Fruit fly (Drosophila melanogaster): ENCODE results near the gene CG42635.

The CG42635 gene

dm6 chr2L:18006327-18006726 is 1.4 kb upstream of the CG42635 start, which contains the start of gene CG5693:
Gene CG5693, plus strand, starts transcription at chr2L:18006627.
- TF ChIP-seq CG10431 (GFP tag; optimal IDR thresholded peaks at IDR 0.05) (no peak), br (optimal IDR thresholded peaks at IDR 0.05) (no peak), CG8290 (GFP tag; optimal IDR thresholded peaks at IDR 0.05) (no peak), CG8290 (tag; optimal IDR thresholded peaks at IDR 0.05) (no peak), gcm (GFP tag; optimal IDR thresholded peaks at IDR 0.05) (no peak)

- no peak for TF ChIP-seq Ptx1 (GFP tag; IDR thresholded peaks at IDR 0.05)
- TF ChIP-seq lab (GFP tag; optimal IDR thresholded peaks at IDR 0.05), result no peak
- TF ChIP-seq CG6791 (GFP tag; IDR thresholded peaks at IDR 0.05; ENCODE audit: partially characterized antibody), result no peak
- TF ChIP-seq gsb (GFP tag; IDR thresholded peaks at IDR 0.05), result no peak
- no peak for TF ChIP-seq pho (GFP tag; optimal IDR thresholded peaks at IDR 0.05)
- no peak for TF ChIP-seq Fer1 (GFP tag; optimal IDR thresholded peaks at IDR 0.05)
- TF ChIP-seq CG32532 (GFP tag; IDR thresholded peaks at IDR 0.05), result no peak
- no peak for TF ChIP-seq sob (GFP tag; IDR thresholded peaks at IDR 0.05)
- no peak for TF ChIP-seq her (GFP tag; optimal IDR thresholded peaks at IDR 0.05)
- no peak for TF ChIP-seq CG10565 (GFP tag; optimal IDR thresholded peaks at IDR 0.05)
Observed at dm6 chr2L:18007060-18007459, 675 bp upstream of the CG42635 start, which contains the start of gene CG42659. Gene CG42659, plus strand, starts transcription at chr2L:18007360.

dm6 chr2L:18008653-18009052 is 918 bp downstream of the CG42635 start, which contains the start of gene CG31740:
Gene CG31740, plus strand, starts transcription at chr2L:18008953.
- no peak for TF ChIP-seq CG2120 (GFP tag; optimal IDR thresholded peaks at IDR 0.05)
- TF ChIP-seq eve (GFP tag; optimal IDR thresholded peaks at IDR 0.05), result no peak
- no peak for TF ChIP-seq CG2202 (tag; optimal IDR thresholded peaks at IDR 0.05)
- no peak for TF ChIP-seq slbo (GFP tag; IDR thresholded peaks at IDR 0.05)
- TF ChIP-seq CG34376 (GFP tag; optimal IDR thresholded peaks at IDR 0.05), result no peak
- no peak for TF ChIP-seq al (GFP tag; IDR thresholded peaks at IDR 0.05)
- no peak for TF ChIP-seq CG3838 (GFP tag; optimal IDR thresholded peaks at IDR 0.05)
- no peak for TF ChIP-seq ase (GFP tag; IDR thresholded peaks at IDR 0.05)

- TF ChIP-seq ewg (GFP tag; optimal IDR thresholded peaks at IDR 0.05) (peak; percentile 83), CG5180 (GFP tag; optimal IDR thresholded peaks at IDR 0.05) (peak; percentile 96), CG1792 (GFP tag; optimal IDR thresholded peaks at IDR 0.05) (no peak)
Observed at dm6 chr2L:18009672-18010071, 1.9 kb downstream of the CG42635 start.

dm6 chr2L:18011375-18011774 is 3.6 kb downstream of the CG42635 start, which contains the start of gene elfless:
Gene elfless, minus strand, starts transcription at chr2L:18011475.
- no peak for TF ChIP-seq Usf (GFP tag; optimal IDR thresholded peaks at IDR 0.05)
- no peak for TF ChIP-seq CG5953 (GFP tag; IDR thresholded peaks at IDR 0.05)
- no peak for TF ChIP-seq CG18262 (tag; optimal IDR thresholded peaks at IDR 0.05)
- no peak for TF ChIP-seq MTF-1 (GFP tag; optimal IDR thresholded peaks at IDR 0.05; ENCODE audit: borderline replicate concordance)

- TF ChIP-seq Elba2 (GFP tag; optimal IDR thresholded peaks at IDR 0.05), result no peak
- TF ChIP-seq CG32772 (GFP tag; IDR thresholded peaks at IDR 0.05), result no peak
- TF ChIP-seq CG2678 (tag; optimal IDR thresholded peaks at IDR 0.05), result no peak
- TF ChIP-seq Jarid2 (GFP tag; optimal IDR thresholded peaks at IDR 0.05), result peak; percentile 40
- TF ChIP-seq Deaf1 (tag; optimal IDR thresholded peaks at IDR 0.05), result peak; percentile 79
- TF ChIP-seq CG5180 (GFP tag; optimal IDR thresholded peaks at IDR 0.05), result peak; percentile 96
- no peak for TF ChIP-seq CG11093 (GFP tag; IDR thresholded peaks at IDR 0.05)
- 0 out of 2 replicates have a peak, but pooled peaks have one; percentile 15 for TF ChIP-seq sisA (GFP tag; IDR thresholded peaks at IDR 0.05)
- no peak for TF ChIP-seq CG11085 (GFP tag; IDR thresholded peaks at IDR 0.05)
Observed at dm6 chr2L:18012168-18012567, 4.4 kb downstream of the CG42635 start, which contains the start of gene rdo. Gene rdo, plus strand, starts transcription at chr2L:18012380.

Measured in whole organism, embryonic.